Fruit fly (Drosophila melanogaster): Measurements from ENCODE around the gene Setx.

Setx gene

DNA sequence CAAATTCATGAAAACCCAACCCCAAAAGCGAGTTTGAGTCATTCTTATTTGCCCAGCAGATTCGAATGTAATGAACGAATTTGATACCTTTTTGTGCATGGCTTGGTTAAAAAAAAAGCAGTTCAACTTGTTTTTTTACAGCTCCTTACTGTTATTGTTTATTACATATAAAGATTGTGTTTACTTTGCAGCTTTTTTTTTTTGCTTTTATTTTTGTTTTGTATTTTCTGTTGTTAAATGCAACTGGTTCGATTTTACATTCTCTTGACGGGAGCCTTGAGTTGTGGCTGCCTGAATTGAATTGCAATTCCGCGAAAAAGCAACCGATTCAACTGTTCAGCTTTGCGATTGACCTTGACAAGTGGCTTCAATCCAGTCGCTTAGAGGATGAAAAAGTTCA lies 17.2 kb upstream of the Setx start:
- no peak for TF ChIP-seq CTCF (optimal IDR thresholded peaks at IDR 0.05)
- TF ChIP-seq CG8478 (optimal IDR thresholded peaks at IDR 0.05) = no peak

DNA sequence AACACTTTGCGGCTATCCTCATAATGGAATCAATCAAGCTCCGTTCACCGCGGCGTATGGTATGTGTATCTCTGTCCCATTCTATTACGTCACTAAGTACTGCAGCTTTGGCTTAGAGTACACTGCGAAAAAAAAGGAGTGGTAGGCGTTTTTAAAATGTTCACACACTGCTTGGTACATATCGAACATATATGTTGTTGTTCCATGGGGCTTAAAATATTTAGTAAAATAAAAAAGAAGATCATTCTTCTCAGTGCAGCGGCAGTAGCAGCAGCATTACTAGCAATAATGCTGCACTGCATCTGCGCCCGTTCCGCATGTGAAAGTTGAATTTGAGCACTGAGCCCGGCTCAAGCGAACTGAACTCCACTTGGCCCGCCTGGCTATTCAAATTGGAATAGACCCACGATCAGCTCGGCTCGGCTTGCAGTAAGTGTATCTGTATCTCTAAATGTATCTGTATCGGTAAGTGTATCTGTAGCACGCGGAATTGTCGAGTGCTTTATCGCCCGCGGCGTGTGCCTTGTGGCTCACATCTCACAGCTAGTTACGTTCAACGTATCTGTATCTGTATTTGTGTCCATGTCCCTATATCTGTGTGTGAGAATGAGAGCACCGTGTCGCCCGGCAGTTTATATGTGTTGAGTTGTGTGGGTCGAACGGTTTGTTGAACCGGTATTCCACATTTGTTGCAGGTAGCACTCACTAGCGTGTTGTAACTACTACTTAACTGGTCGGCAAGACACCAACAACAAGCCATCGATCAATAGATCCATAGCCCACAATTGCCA lies 16.1 kb upstream of the Setx start:
- TF ChIP-seq CTCF (optimal IDR thresholded peaks at IDR 0.05) = no peak

DNA sequence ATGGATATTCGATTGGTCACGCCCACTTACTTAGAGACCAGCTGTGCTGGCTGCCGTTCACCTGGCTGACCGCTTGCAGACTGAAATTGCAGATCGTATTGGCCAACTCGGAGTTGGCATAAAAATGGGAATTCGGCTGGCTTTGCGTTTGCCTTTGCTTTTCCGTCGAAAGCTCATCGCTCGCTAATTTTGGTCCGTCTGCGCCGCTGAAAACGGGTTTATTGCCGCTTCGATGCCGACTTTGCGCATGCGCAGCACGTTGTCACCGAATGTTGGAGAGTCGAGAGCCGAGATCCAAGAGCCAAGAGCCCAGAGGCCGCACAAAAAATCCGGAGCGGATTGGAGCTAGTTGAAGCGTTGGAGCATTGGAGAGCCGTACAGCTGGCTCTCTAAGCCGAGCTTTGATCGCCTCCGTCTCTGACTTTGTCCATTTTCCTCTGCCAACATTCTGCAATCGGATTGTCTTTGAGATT lies 14.5 kb upstream of the Setx start, which contains the start of gene CG13676:
Gene CG13676, minus strand, starts transcription at position 87 of the 473 bp plus-strand sequence.
- TF ChIP-seq CTCF (optimal IDR thresholded peaks at IDR 0.05) (no peak), CG8478 (optimal IDR thresholded peaks at IDR 0.05) (no peak)

DNA sequence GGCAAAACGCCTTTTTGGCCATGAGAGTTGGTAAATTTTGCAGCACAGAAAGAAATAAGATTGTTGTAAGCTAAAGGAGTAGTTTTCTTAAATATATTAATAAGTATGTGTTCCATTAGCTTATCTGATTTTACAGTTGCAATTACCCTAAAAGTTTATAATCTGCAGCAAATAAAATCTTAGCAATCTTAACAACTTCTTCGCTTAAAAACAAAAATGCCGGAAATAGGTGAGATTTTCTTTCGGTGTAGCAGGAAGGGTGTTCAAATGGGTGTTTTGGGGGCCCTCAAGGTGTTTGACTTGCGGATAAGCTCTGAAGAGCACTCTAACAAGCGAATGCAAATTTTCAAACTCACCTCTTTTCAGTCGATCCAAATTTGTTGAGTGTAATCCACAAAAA lies 13.5 kb upstream of the Setx start:
- no peak for TF ChIP-seq CTCF (optimal IDR thresholded peaks at IDR 0.05)
- no peak for TF ChIP-seq CG8478 (optimal IDR thresholded peaks at IDR 0.05)

DNA sequence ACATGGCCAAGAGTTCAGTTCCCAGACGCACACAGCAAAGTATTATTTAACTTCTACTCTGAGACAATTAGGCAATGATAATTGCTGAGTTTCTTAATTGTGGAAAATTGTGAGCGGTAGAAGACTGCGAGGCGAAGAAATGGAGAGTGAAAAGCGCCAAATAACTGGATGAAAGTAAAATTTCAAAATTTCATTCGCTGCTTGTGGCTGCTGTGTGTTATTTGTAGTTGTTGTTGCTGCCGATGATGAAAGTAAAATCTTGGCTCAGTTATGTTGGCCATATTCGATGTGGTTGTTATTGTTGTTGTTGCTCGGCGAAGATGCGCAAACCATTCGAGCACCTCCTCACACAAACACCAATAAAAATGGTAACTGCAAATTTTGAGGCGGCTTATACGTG lies 13.0 kb upstream of the Setx start:
- TF ChIP-seq CTCF (optimal IDR thresholded peaks at IDR 0.05) (no peak), CG8478 (optimal IDR thresholded peaks at IDR 0.05) (no peak)

DNA sequence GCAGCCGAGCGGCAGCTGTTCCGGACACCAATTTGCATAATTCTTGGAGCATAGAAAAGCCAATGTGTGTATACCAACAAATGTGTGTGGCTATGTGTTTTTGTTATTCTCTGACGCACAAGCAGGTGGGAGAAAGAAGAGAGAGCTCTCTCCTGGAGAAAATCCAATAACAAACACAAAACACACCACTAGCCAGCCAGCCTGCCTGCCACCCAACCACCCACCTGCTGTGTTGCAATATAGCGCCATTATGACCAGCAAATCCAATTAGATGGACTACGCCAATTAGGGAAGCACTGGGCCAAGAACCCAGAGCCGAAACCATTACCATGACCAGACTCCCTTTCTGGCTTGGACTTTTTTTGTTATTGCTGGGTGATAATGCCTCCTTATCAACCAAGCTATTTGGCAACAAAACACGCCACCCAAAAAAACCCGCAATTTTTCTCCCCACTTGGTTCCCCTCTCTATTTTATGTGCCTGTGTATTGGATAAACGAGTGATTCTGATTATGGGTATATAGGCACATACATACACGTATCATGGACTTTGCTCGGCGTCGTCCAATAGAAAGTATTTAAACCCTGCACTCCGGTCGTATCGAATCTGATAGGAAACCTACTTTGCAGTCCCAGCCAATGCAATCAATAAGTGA lies 8.8 kb downstream of the Setx start:
- no peak for TF ChIP-seq CG8478 (optimal IDR thresholded peaks at IDR 0.05)
- TF ChIP-seq CTCF (optimal IDR thresholded peaks at IDR 0.05) = no peak

DNA sequence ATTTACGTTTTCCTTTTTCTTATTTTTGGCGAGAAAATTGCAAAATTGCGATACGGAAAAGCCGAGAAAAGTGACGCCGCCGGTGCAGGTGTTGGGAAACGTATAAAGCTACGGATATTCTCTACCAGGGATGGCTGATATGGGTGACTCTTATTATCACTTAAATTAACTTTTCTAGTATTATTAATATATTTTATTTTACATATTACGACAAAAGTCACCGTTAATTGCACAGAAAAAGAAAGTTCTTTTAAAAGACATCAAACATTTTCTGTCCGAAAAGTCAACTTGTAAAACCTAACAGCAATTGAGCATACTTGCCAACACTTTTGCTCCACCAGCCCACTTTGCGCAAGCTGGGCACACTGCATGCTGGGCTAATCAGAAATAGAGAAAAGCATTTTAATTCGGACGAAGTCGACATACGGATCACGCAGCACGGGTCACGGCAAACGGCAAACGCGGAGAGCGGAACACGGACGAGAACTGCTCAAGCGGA lies 9.5 kb downstream of the Setx start, which contains the start of the genes Cds and Uba2:
Gene Cds, plus strand, starts transcription at position 51 of the 499 bp plus-strand sequence.
Gene Uba2, minus strand, starts transcription at position 107 of the 499 bp plus-strand sequence.
- TF ChIP-seq CTCF (optimal IDR thresholded peaks at IDR 0.05) (no peak), CG8478 (optimal IDR thresholded peaks at IDR 0.05) (no peak)

DNA sequence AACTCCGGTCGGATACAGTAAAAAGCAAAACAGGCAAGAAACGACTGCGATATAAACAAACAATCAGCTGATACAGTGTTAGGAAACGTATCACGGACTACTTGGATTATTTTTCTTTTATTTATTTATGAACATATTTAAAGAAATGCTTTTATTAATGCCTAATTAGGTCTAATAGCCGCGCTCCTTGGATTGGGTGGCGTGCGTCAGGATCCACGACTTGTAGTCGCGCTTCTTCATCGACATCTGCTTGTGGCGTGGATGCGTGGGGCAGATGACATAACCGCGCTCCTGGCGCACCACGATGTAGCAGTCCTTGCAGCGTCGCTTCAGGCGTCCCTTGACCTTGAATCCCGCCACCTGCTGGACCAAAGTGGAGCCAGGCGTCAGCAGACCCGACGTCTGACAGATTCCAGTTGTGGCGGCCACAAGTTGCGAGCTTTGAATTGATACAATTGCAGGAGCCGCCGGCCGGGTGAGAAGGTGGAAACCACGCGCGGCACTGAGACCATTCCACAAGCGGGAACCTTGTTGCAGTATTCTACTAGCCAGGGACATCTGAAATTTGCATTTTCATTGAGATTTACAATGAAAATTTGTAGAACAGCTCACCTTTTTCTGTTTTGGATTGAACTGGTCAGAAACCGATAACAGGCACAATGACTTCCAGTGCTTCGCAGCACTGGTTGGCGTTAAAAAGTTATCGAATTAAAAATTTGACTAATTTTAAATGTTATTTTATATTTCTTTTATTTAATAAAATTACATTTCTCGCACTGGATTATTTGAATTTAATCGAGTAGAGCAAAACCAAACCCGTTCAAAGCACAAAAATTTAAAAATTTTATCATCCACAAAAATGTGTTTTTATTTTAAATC lies 12.6 kb downstream of the Setx start, which contains the start of the genes CG7550 and mRpL36:
Gene CG7550, minus strand, starts transcription at position 51 of the 879 bp plus-strand sequence.
Gene mRpL36, minus strand, starts transcription at position 652 of the 879 bp plus-strand sequence.
- TF ChIP-seq CG8478 (optimal IDR thresholded peaks at IDR 0.05) (no peak), CTCF (optimal IDR thresholded peaks at IDR 0.05) (no peak)

DNA sequence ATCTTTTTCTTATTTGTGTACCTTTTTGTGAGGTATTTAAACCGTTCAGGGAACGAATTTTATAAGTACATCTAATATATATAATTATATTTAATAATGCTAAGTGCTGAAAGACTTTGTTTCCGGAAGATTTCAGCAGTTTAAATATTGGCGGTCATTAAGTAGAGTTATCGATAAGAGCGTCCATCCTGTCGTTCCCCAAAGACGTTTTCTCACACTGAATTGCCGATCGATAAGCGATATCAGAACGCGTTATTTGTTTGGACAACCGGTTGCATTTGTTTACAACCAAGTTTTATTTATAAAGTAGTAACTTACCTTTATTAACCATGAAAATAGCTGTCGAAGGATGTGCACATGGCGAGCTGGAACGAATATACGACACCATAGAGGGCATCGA lies 15.7 kb downstream of the Setx start, which contains the start of gene ldbr:
Gene ldbr, plus strand, starts transcription at position 238 of the 400 bp plus-strand sequence.
- no peak for TF ChIP-seq CTCF (optimal IDR thresholded peaks at IDR 0.05)
- no peak for TF ChIP-seq CG8478 (optimal IDR thresholded peaks at IDR 0.05)

DNA sequence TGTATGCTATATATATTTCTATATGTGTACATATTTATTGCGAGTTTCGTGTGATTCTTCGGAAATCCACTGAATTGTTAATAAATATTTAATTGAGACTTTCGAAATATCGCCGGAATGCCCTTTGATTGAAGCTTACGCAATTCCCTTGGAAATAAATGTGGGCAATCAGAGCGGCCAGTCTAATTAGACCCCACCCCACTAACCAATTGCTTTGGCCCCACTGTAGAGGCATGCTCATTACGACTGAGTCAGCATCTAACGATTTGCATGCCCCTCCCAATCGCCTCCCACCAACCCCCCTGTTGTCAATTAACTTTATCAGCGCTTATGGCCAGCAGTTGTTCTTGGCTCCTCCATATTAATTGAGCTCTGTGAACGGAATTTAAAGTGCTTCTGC lies 20.5 kb downstream of the Setx start:
- TF ChIP-seq CTCF (optimal IDR thresholded peaks at IDR 0.05) (no peak), CG8478 (optimal IDR thresholded peaks at IDR 0.05) (no peak)

DNA sequence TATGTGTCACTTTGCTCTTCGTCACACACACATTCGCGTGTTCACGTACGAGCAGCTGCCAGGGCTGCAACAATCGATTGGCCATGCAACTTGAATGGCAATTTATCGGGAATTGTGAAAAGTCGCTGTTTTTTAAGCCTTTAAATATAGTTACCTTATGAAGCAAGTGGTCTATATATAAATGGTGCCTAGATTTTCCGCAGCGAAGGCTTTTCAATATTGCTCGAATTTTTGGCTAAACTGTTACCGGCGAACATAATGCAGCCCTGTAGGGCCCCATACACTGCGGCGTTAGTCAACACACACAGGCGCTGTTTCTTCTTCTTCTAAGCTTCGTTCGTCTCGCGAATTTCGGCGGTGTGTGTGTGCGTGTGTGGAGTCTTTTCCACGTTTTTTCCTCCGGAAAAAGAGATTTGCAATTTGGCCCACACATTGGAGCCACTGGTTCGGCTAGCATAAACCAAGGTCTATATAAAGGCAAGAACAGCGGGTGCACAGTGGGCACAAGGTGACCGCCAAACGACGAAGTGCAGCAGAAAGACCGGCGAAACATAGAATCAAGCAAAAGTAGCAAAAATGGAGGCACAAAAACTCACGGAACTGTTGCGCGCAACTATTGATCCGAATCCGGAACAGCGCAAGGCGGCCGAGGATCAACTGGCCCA lies 21.3 kb downstream of the Setx start, which contains the start of the genes Arp3 and msk:
Gene Arp3, minus strand, starts transcription at position 39 of the 665 bp plus-strand sequence.
Gene msk, plus strand, starts transcription at position 316 of the 665 bp plus-strand sequence.
- TF ChIP-seq CG8478 (optimal IDR thresholded peaks at IDR 0.05) (no peak), CTCF (optimal IDR thresholded peaks at IDR 0.05) (peak in 1 of 2 experiments; percentile 16)

DNA sequence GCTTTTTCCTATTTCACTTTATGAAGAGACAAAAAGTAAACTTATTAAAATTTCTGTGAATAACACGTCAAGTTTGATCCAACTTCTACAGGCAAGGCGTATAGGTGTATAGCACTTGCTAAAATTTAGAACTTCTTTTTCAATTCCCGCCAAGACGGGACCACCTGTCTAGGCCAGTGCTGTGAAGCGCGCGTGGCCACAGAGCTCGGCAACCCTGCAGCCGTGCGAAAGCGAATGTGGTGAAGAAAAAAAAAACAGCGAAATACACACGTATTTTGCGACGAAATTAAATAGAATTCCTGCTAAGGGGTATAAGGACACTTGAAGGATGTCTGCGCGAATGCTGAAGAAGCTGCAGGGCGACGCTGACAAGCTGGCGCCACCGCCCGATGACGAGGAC lies 27.1 kb downstream of the Setx start, which contains the start of gene Nulp1:
Gene Nulp1, plus strand, starts transcription at position 198 of the 400 bp plus-strand sequence.
- TF ChIP-seq CG8478 (optimal IDR thresholded peaks at IDR 0.05) (no peak), CTCF (optimal IDR thresholded peaks at IDR 0.05) (no peak)

DNA sequence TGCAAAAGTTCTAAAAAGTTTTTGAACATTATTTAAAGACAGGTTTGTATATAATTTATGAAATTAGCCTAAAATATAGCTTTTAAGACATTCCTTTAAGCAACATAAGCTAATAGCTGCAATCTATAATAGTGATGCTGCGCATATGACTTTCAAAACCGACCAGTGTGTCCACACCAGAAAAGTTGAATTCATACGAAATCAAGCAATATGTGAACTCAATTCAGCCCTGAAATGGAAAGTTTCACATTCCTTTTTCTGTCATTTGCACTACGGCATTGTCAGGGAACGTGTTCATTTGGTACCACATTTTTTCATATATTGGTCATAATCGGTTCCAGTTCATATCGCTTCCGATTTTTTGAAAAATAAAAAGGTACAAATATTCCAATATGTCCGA lies 28.4 kb downstream of the Setx start, which contains the start of gene fan:
Gene fan, plus strand, starts transcription at position 247 of the 400 bp plus-strand sequence.
- TF ChIP-seq CTCF (optimal IDR thresholded peaks at IDR 0.05) = no peak
- TF ChIP-seq CG8478 (optimal IDR thresholded peaks at IDR 0.05) = no peak

DNA sequence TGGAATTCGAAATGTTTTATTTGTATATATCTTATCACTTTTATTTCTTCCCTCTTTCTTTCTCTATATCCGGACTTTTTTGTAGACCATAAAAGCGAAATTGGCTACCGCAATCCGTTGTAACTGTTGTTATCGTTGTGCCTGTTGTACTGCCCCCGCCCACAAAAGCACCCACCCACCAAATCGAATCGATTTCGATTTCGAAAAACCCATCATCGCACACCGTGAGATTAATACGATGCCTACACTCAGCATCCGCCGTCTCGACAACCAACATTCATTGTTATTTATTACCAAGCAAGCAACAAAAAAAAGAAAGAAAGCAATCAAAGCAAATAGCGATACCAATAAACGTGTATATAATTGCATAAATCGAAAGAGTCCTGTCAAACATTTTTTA lies 29.1 kb downstream of the Setx start:
- TF ChIP-seq CG8478 (optimal IDR thresholded peaks at IDR 0.05) (no peak), CTCF (optimal IDR thresholded peaks at IDR 0.05) (no peak)

All from S2 (cell line).